Worm (Caenorhabditis elegans): ENCODE data around the gene ost-1.

Gene ost-1

DNA sequence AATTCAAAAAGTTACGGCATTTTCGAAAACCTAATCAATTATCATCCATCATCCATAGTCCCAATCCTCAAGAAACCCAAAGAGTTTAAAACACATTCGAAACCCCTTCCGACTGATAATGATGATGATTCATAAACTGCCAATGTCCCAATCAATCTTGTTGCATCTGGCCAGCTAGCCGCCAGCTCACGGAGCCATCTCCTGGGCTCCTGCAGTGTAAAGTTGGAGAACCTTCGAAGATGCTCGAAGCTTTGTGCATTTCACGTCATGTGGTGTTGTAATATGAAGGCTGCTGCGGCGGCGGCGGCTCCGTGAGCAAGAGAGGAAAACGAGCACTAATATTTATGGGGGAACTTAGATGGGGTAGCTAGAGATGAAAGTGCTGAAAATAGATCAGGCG is 834 bp downstream of the ost-1 start:
- TF ChIP-seq snpc-1.3 (tag; optimal IDR thresholded peaks at IDR 0.05; ENCODE audit: insufficient read depth) (no peak), bed-2 (GFP tag; IDR thresholded peaks at IDR 0.05) (no peak), ceh-79 (tag; optimal IDR thresholded peaks at IDR 0.05) (no peak), snpc-1.1 (tag; optimal IDR thresholded peaks at IDR 0.05; ENCODE audit: insufficient read depth) (no peak), zfh-2 (GFP tag; conservative IDR thresholded peaks at IDR 0.05) (0 out of 2 replicates have a peak, but pooled peaks have one; percentile 43), mcd-1 (GFP tag; IDR thresholded peaks at IDR 0.05) (0 out of 2 replicates have a peak, but pooled peaks have one; percentile 27), ets-4 (GFP tag; optimal IDR thresholded peaks at IDR 0.05) (no peak)

DNA sequence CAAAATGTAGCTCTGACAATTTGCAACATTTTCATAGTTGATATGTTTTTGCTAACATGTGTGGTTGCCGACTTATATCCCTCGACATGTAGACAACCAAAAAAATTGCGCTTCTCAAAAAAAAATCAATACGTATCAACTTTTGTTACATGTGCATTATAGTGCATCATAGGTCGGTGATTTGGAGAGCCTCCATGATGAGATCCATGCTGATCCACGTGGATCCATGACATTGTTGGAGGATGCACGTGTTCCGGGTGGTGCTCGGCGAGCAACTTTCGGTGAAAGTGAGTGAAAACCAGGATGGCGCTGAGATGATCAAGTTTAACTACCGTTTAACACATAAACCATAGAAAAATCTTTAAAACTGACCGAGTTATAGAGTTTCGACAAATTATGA is 3.8 kb downstream of the ost-1 start:
- TF ChIP-seq lin-35 (GFP tag; optimal IDR thresholded peaks at IDR 0.05) (no peak), sptf-2 (GFP tag; optimal IDR thresholded peaks at IDR 0.05) (no peak), rcor-1 (GFP tag; IDR thresholded peaks at IDR 0.05) (no peak), cebp-2 (GFP tag; IDR thresholded peaks at IDR 0.05) (no peak), somi-1 (GFP tag; optimal IDR thresholded peaks at IDR 0.05) (no peak), Y53G8AR.9 (GFP tag; conservative IDR thresholded peaks at IDR 0.05) (no peak), attf-6 (GFP tag; IDR thresholded peaks at IDR 0.05) (no peak), aptf-3 (GFP tag; IDR thresholded peaks at IDR 0.05) (no peak), nfya-1 (tag; optimal IDR thresholded peaks at IDR 0.05; ENCODE audit: borderline replicate concordance, insufficient read depth) (no peak)

DNA sequence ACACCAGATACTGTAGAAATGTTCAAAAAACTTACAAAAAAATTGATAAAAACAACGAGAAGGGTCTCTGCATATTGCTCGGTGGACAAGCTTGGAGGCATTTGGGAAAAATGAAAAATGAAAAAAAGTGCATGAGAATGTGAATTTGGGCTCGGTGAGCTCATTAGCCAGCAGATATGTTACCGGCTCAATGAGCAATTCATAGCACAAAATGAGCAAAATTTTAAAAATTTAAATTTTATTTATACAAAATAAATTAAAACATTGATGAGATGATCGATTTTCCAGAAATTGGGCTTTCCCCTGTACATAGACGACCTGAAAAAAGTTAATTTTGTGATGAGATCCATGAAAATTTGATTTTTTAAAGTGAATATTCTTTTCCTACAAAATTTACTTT is 6.4 kb downstream of the ost-1 start, which contains the start of gene srx-14:
Gene srx-14, minus strand, starts transcription at position 101 of the 400 bp plus-strand sequence.
- TF ChIP-seq ZK185.1 (tag; optimal IDR thresholded peaks at IDR 0.05; ENCODE audit: poor library complexity, severe bottlenecking) (no peak), mel-28 (tag; optimal IDR thresholded peaks at IDR 0.05; ENCODE audit: borderline replicate concordance) (no peak), F33H1.4 (GFP tag; IDR thresholded peaks at IDR 0.05) (no peak), ztf-18 (tag; optimal IDR thresholded peaks at IDR 0.05) (no peak), nhr-90 (tag; optimal IDR thresholded peaks at IDR 0.05) (no peak), nfya-1 (tag; optimal IDR thresholded peaks at IDR 0.05; ENCODE audit: borderline replicate concordance, insufficient read depth) (no peak), cebp-2 (GFP tag; IDR thresholded peaks at IDR 0.05) (no peak), Y67H2A.10 (GFP tag; conservative IDR thresholded peaks at IDR 0.05) (no peak), Y56A3A.18 (GFP tag; IDR thresholded peaks at IDR 0.05) (no peak), ztf-28 (GFP tag; IDR thresholded peaks at IDR 0.05) (no peak), hmg-20 (GFP tag; IDR thresholded peaks at IDR 0.05) (no peak), snpc-1.3 (tag; optimal IDR thresholded peaks at IDR 0.05; ENCODE audit: insufficient read depth) (no peak), sea-2 (GFP tag; IDR thresholded peaks at IDR 0.05) (no peak), F57A8.1 (GFP tag; optimal IDR thresholded peaks at IDR 0.05) (no peak), D2030.7 (GFP tag; IDR thresholded peaks at IDR 0.05) (no peak), rcor-1 (GFP tag; IDR thresholded peaks at IDR 0.05) (no peak), nhr-120 (GFP tag; IDR thresholded peaks at IDR 0.05) (no peak), madf-3 (GFP tag; IDR thresholded peaks at IDR 0.05) (no peak), F52B5.7 (tag; optimal IDR thresholded peaks at IDR 0.05) (no peak), attf-3 (GFP tag; conservative IDR thresholded peaks at IDR 0.05) (no peak)

DNA sequence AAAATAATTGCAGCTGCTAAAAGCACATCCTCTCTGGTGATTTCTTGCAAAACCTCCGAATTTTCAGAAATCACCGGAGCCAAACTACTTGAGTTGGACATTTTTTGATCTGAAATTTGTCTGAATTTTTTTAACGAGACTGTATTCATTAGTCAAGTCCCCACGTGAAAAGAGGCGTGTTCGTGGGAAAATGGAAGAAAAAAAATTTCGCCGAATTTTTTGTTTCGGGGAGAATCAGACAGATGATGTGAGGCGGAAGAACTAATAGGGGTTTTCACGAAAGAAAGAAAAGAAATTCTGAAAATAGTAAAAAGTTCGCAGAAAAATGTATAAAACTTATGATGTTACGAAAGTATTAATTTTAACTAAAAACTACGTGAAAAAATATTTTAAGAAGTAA is 11.4 kb downstream of the ost-1 start, which contains the start of gene srx-13:
Gene srx-13, minus strand, starts transcription at position 101 of the 400 bp plus-strand sequence.
- no peak for TF ChIP-seq Y56A3A.18 (GFP tag; IDR thresholded peaks at IDR 0.05)
- TF ChIP-seq K12H6.12 (tag; optimal IDR thresholded peaks at IDR 0.05) = no peak
- no peak for TF ChIP-seq pbrm-1 (GFP tag; IDR thresholded peaks at IDR 0.05)
- TF ChIP-seq Y67H2A.10 (GFP tag; conservative IDR thresholded peaks at IDR 0.05) = no peak
- no peak for TF ChIP-seq bed-1 (GFP tag; IDR thresholded peaks at IDR 0.05)
- TF ChIP-seq nhr-80 (tag; optimal IDR thresholded peaks at IDR 0.05) = no peak
- TF ChIP-seq T26A5.8 (tag; optimal IDR thresholded peaks at IDR 0.05) = no peak
- TF ChIP-seq F37B4.10 (GFP tag; IDR thresholded peaks at IDR 0.05) = no peak
- TF ChIP-seq mcd-1 (GFP tag; IDR thresholded peaks at IDR 0.05) = no peak
- TF ChIP-seq F10E7.11 (tag; optimal IDR thresholded peaks at IDR 0.05) = no peak
- no peak for TF ChIP-seq him-1 (tag; optimal IDR thresholded peaks at IDR 0.05)
- no peak for TF ChIP-seq ets-4 (GFP tag; optimal IDR thresholded peaks at IDR 0.05)
- no peak for TF ChIP-seq ztf-3 (GFP tag; optimal IDR thresholded peaks at IDR 0.05)
- no peak for TF ChIP-seq dox-1 (GFP tag; IDR thresholded peaks at IDR 0.05)
- TF ChIP-seq sdz-38 (tag; optimal IDR thresholded peaks at IDR 0.05) = no peak
- no peak for TF ChIP-seq gei-17 (GFP tag; optimal IDR thresholded peaks at IDR 0.05)

All from whole organism, young adult.